Worm (Caenorhabditis elegans): ENCODE results near the gene srbc-8.

DNA sequence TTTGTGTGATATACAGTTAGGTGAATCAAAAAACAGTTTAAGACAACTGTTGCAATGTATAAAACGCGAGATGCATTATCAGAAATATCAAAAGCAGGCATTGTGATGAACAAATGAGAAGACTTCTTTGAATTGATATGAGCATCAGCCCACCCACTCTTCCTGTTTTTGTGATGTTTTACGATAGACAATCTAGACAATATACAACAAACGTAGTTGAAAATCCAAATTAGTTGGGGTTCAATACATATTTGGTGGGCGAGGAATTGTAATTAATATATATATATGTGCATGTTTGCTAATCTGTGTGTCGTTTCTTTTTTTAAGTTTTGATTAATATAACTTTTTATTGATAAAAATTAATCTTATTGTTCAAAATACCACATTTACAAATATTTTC, 12.1 kb downstream of the srbc-8 start, which contains the start of gene str-28:
- TF ChIP-seq snpc-4 (tag; optimal IDR thresholded peaks at IDR 0.05) (no peak), lin-39 (tag; optimal IDR thresholded peaks at IDR 0.05) (no peak), nhr-11 (tag; optimal IDR thresholded peaks at IDR 0.05) (no peak), nhr-237 (tag; optimal IDR thresholded peaks at IDR 0.05) (no peak), unc-55 (GFP tag; optimal IDR thresholded peaks at IDR 0.05) (no peak), ama-1 (optimal IDR thresholded peaks at IDR 0.05) (no peak), unc-39 (tag; optimal IDR thresholded peaks at IDR 0.05) (no peak), elt-1 (tag; optimal IDR thresholded peaks at IDR 0.05) (no peak)
